In genomic region chrX:17197824-17198223, ce11 we compare ENCODE assay signal across 1 worm cellular context.
TF ChIP-seq lines count a peak whose summit lies in the region.

No protein-coding gene starts in this region.

TF ChIP-seq in whole organism, L4 larva, 104 proteins besides CTCF, POLR2A, EP300 and RAD21 (continued from another document):
- TF ChIP-seq unc-62 (GFP tag; optimal IDR thresholded peaks at IDR 0.05 in 1 of 2; lab: Kevin White, UChicago) (no peak), unc-62 (tag; optimal IDR thresholded peaks at IDR 0.05; lab: Kevin White, UChicago) (no peak), Y5F2A.4 (GFP tag; optimal IDR thresholded peaks at IDR 0.05; lab: Kevin White, UChicago) (no peak), arid-1 (GFP tag; conservative IDR thresholded peaks at IDR 0.05; lab: Robert Waterston, UW) (0 out of 2 replicates have a peak, but pooled peaks have one; percentile 8), daf-16 (GFP tag; optimal IDR thresholded peaks at IDR 0.05; lab: Kevin White, UChicago) (no peak), daf-16 (tag; optimal IDR thresholded peaks at IDR 0.05; lab: Kevin White, UChicago) (peak; percentile 68), unc-39 (tag; optimal IDR thresholded peaks at IDR 0.05; lab: Kevin White, UChicago) (no peak), Y105C5A.15 (GFP tag; IDR thresholded peaks at IDR 0.05; lab: Robert Waterston, UW) (no peak), mdt-29 (GFP tag; IDR thresholded peaks at IDR 0.05; lab: Robert Waterston, UW) (no peak), hif-1 (tag; optimal IDR thresholded peaks at IDR 0.05; lab: Kevin White, UChicago) (no peak), dve-1 (tag; optimal IDR thresholded peaks at IDR 0.05; lab: Kevin White, UChicago; ENCODE audit: insufficient read depth) (peak; percentile 57), R02D3.7 (tag; optimal IDR thresholded peaks at IDR 0.05; lab: Kevin White, UChicago) (no peak), nhr-77 (tag; optimal IDR thresholded peaks at IDR 0.05; lab: Kevin White, UChicago) (peak; percentile 0), Y75B8A.6 (GFP tag; IDR thresholded peaks at IDR 0.05; lab: Robert Waterston, UW) (no peak), vab-7 (GFP tag; IDR thresholded peaks at IDR 0.05; lab: Robert Waterston, UW) (no peak), zfp-3 (GFP tag; conservative IDR thresholded peaks at IDR 0.05; lab: Robert Waterston, UW) (no peak), attf-4 (tag; optimal IDR thresholded peaks at IDR 0.05; lab: Kevin White, UChicago) (no peak), nhr-237 (tag; optimal IDR thresholded peaks at IDR 0.05; lab: Kevin White, UChicago) (no peak), madf-5 (GFP tag; IDR thresholded peaks at IDR 0.05; lab: Robert Waterston, UW) (no peak), mxl-3 (GFP tag; optimal IDR thresholded peaks at IDR 0.05; lab: Kevin White, UChicago) (peak; percentile 73)
